Worm (Caenorhabditis elegans) whole organism, L4 larva: ENCODE results near the gene amdh-1.

Experiments used
- F10B5.3 ChIP-seq: sonication (generic microtip); optimal IDR thresholded peaks from 2 replicates; lab custom pipeline; 2016; ENCODE audit warnings: mild to moderate bottlenecking, missing genetic modification characterization, missing compliant biosample characterization
- F26F4.8 ChIP-seq: fragments of 200-800 bp; sonication (Bioruptor generic); conservative IDR thresholded peaks from 2 replicates; pipeline ENCODE4 v1.3.6; 2022; ENCODE audit warnings: missing genetic modification characterization, missing compliant biosample characterization
- R02D3.7 ChIP-seq: fragments of 150-350 bp; sonication (generic microtip); optimal IDR thresholded peaks from 3 replicates; lab custom pipeline; 2014; ENCODE audit warnings: missing biosample characterization, missing genetic modification characterization
- T20F7.1 ChIP-seq: fragments of 200-800 bp; sonication (Bioruptor generic); optimal IDR thresholded peaks from 2 replicates; lab custom pipeline; 2018; ENCODE audit warnings: mild to moderate bottlenecking, missing genetic modification characterization, missing compliant biosample characterization
- T26A8.4 ChIP-seq: fragments of 200-800 bp; sonication (Bioruptor generic); IDR thresholded peaks from 2 replicates; pipeline ENCODE4 v1.3.6; 2022; ENCODE audit warnings: missing genetic modification characterization, missing compliant biosample characterization
- Y75B8A.6 ChIP-seq: fragments of 200-800 bp; sonication (Bioruptor generic); IDR thresholded peaks from 2 replicates; pipeline ENCODE4 v1.3.6; 2022; ENCODE audit warnings: missing genetic modification reagents, missing genetic modification characterization, missing compliant biosample characterization
- ZK546.5 ChIP-seq, 2 experiments: sonication (generic microtip); optimal IDR thresholded peaks; 2 replicates each; lab custom pipeline; 2017; ENCODE audit warnings: missing biosample characterization in 2 of 2, missing genetic modification characterization in 2 of 2
- aha-1 ChIP-seq: fragments of 150-350 bp; peaks from one replicate; lab custom pipeline; 2014; ENCODE audit warnings: missing biosample characterization, missing genetic modification characterization
- ama-1 ChIP-seq: fragments of 150-350 bp; optimal IDR thresholded peaks from 2 replicates; lab custom pipeline; 2014; ENCODE audit warnings: inconsistent platforms, mixed read lengths
- attf-4 ChIP-seq: sonication (generic microtip); optimal IDR thresholded peaks from 3 replicates; lab custom pipeline; 2017; ENCODE audit warnings: missing biosample characterization, missing genetic modification characterization
- ceh-20 ChIP-seq: fragments of 200-800 bp; sonication (Bioruptor generic); IDR thresholded peaks from 2 replicates; pipeline ENCODE4 v1.3.6; 2022; ENCODE audit warnings: missing genetic modification reagents, missing genetic modification characterization, missing compliant biosample characterization
- ceh-28 ChIP-seq: fragments of 150-350 bp; optimal IDR thresholded peaks from 2 replicates; lab custom pipeline; 2014; ENCODE audit warnings: missing biosample characterization, missing genetic modification reagents, missing genetic modification characterization
- ceh-62 ChIP-seq: sonication (generic microtip); optimal IDR thresholded peaks from 2 replicates; lab custom pipeline; 2017; ENCODE audit warnings: missing biosample characterization, missing genetic modification characterization
- cey-2 ChIP-seq: sonication (generic microtip); optimal IDR thresholded peaks from 3 replicates; lab custom pipeline; 2017; ENCODE audit warnings: missing genetic modification characterization, mild to moderate bottlenecking, missing compliant biosample characterization, antibody characterized with exemption, borderline replicate concordance; ENCODE audit not compliant: insufficient read depth
- ctbp-1 ChIP-seq: fragments of 200-800 bp; sonication (Bioruptor generic); IDR thresholded peaks from 2 replicates; pipeline ENCODE4 v1.3.6; 2022; ENCODE audit warnings: missing genetic modification reagents, missing genetic modification characterization, missing compliant biosample characterization
- daf-8 ChIP-seq: fragments of 200-800 bp; sonication (Bioruptor generic); IDR thresholded peaks from 2 replicates; pipeline ENCODE4 v1.3.6; 2022; ENCODE audit warnings: missing genetic modification characterization, missing compliant biosample characterization
- dmd-8 ChIP-seq: fragments of 200-800 bp; sonication (Bioruptor generic); IDR thresholded peaks from 2 replicates; pipeline ENCODE4 v1.3.6; 2022; ENCODE audit warnings: missing genetic modification characterization, missing compliant biosample characterization
- duxl-1 ChIP-seq: sonication (generic microtip); optimal IDR thresholded peaks from 2 replicates; lab custom pipeline; 2016; ENCODE audit warnings: mild to moderate bottlenecking, missing genetic modification characterization, moderate library complexity, missing compliant biosample characterization; ENCODE audit not compliant: poor library complexity
- dve-1 ChIP-seq: sonication (generic microtip); optimal IDR thresholded peaks from 2 replicates; lab custom pipeline; 2017; ENCODE audit warnings: antibody characterized with exemption, mild to moderate bottlenecking, missing genetic modification characterization, missing compliant biosample characterization; ENCODE audit not compliant: insufficient read depth
- hlh-11 ChIP-seq: fragments of 200-800 bp; sonication (Bioruptor generic); optimal IDR thresholded peaks from 2 replicates; lab custom pipeline; 2018; ENCODE audit warnings: mild to moderate bottlenecking, missing genetic modification characterization, missing compliant biosample characterization
- hmg-1.1 ChIP-seq: fragments of 200-800 bp; sonication (Bioruptor generic); IDR thresholded peaks from 2 replicates; pipeline ENCODE4 v1.3.6; 2022; ENCODE audit warnings: missing genetic modification reagents, missing genetic modification characterization, missing compliant biosample characterization
- lim-7 ChIP-seq: fragments of 200-800 bp; sonication (Bioruptor generic); IDR thresholded peaks from 2 replicates; pipeline ENCODE4 v1.3.6; 2022; ENCODE audit warnings: missing genetic modification characterization, missing compliant biosample characterization
- lin-15B ChIP-seq: fragments of 150-350 bp; sonication (generic microtip); optimal IDR thresholded peaks from 3 replicates; lab custom pipeline; 2014; ENCODE audit warnings: missing biosample characterization, missing genetic modification characterization
- lin-29 ChIP-seq: fragments of 200-800 bp; sonication (Bioruptor generic); IDR thresholded peaks from 2 replicates; pipeline ENCODE4 v1.3.6; 2022; ENCODE audit warnings: missing genetic modification reagents, missing genetic modification characterization, missing compliant biosample characterization
- lin-39 ChIP-seq: fragments of 150-350 bp; optimal IDR thresholded peaks from 2 replicates; lab custom pipeline; 2014; ENCODE audit warnings: missing biosample characterization, missing genetic modification reagents, missing genetic modification characterization
- mes-2 ChIP-seq: sonication (generic microtip); optimal IDR thresholded peaks from 2 replicates; lab custom pipeline; 2016; ENCODE audit warnings: missing genotype, mild to moderate bottlenecking, missing genetic modification characterization, missing compliant biosample characterization; ENCODE audit not compliant: poor library complexity, severe bottlenecking
- nhr-10 ChIP-seq: fragments of 150-350 bp; optimal IDR thresholded peaks from 2 replicates; lab custom pipeline; 2014; ENCODE audit warnings: missing biosample characterization, missing genetic modification characterization
- nhr-111 ChIP-seq: fragments of 200-800 bp; sonication (Bioruptor generic); optimal IDR thresholded peaks from 2 replicates; lab custom pipeline; 2018; ENCODE audit warnings: mild to moderate bottlenecking, missing genetic modification characterization, missing compliant biosample characterization
- nhr-25 ChIP-seq: sonication (generic microtip); optimal IDR thresholded peaks from 2 replicates; lab custom pipeline; 2017; ENCODE audit warnings: missing genetic modification characterization, mild to moderate bottlenecking, missing compliant biosample characterization, antibody characterized with exemption, moderate library complexity, borderline replicate concordance; ENCODE audit not compliant: insufficient read depth
- nhr-28 ChIP-seq: fragments of 150-350 bp; optimal IDR thresholded peaks from 2 replicates; lab custom pipeline; 2014; ENCODE audit warnings: missing biosample characterization, missing genetic modification characterization
- nhr-41 ChIP-seq: fragments of 200-800 bp; sonication (Bioruptor generic); IDR thresholded peaks from 2 replicates; pipeline ENCODE4 v1.3.6; 2022; ENCODE audit warnings: missing genetic modification reagents, missing genetic modification characterization, missing compliant biosample characterization
- nhr-48 ChIP-seq: sonication (generic microtip); optimal IDR thresholded peaks from 2 replicates; lab custom pipeline; 2016; ENCODE audit warnings: mild to moderate bottlenecking, missing genetic modification characterization, missing compliant biosample characterization
- nhr-76 ChIP-seq: fragments of 150-350 bp; optimal IDR thresholded peaks from 2 replicates; lab custom pipeline; 2014; ENCODE audit warnings: missing biosample characterization, missing genetic modification characterization
- nhr-77 ChIP-seq: fragments of 150-350 bp; optimal IDR thresholded peaks from 2 replicates; lab custom pipeline; 2014; ENCODE audit warnings: missing biosample characterization, missing genetic modification characterization
- pha-4 ChIP-seq, 2 experiments: fragments of 150-350 bp in 1 of 2; fragments of 200-800 bp in 1 of 2; sonication (Bioruptor generic) in 1 of 2; IDR thresholded peaks in 1 of 2; optimal IDR thresholded peaks in 1 of 2; 2 replicates each; pipeline versions ENCODE4 v1.3.6 to Lab custom; 2014 to 2022; ENCODE audit warnings: missing genetic modification characterization in 2 of 2, missing genetic modification reagents in 2 of 2, missing biosample characterization in 1 of 2, missing compliant biosample characterization in 1 of 2
- rbr-2 ChIP-seq: sonication (generic microtip); optimal IDR thresholded peaks from 2 replicates; lab custom pipeline; 2016; ENCODE audit warnings: missing genotype, missing genetic modification characterization, missing compliant biosample characterization
- saeg-2 ChIP-seq: fragments of 200-800 bp; sonication (Bioruptor generic); IDR thresholded peaks from 2 replicates; pipeline ENCODE4 v1.3.6; 2022; ENCODE audit warnings: missing genetic modification reagents, missing genetic modification characterization, missing compliant biosample characterization
- set-16 ChIP-seq: fragments of 200-800 bp; sonication (Bioruptor generic); IDR thresholded peaks from 2 replicates; pipeline ENCODE4 v1.3.6; 2022; ENCODE audit warnings: missing genetic modification reagents, missing genetic modification characterization, missing compliant biosample characterization
- snpc-1.2 ChIP-seq: fragments of 200-800 bp; sonication (Bioruptor generic); IDR thresholded peaks from 2 replicates; pipeline ENCODE4 v1.3.6; 2022; ENCODE audit warnings: missing genetic modification reagents, missing genetic modification characterization, missing compliant biosample characterization
- spr-1 ChIP-seq: sonication (generic microtip); optimal IDR thresholded peaks from 2 replicates; lab custom pipeline; 2016; ENCODE audit warnings: mild to moderate bottlenecking, missing genetic modification characterization, missing compliant biosample characterization
- spr-3 ChIP-seq: fragments of 200-800 bp; sonication (Bioruptor generic); optimal IDR thresholded peaks from 2 replicates; lab custom pipeline; 2018; ENCODE audit warnings: mild to moderate bottlenecking, missing genetic modification characterization, missing compliant biosample characterization
- tag-97 ChIP-seq: fragments of 200-800 bp; sonication (Bioruptor generic); IDR thresholded peaks from 2 replicates; pipeline ENCODE4 v1.3.6; 2022; ENCODE audit warnings: missing genetic modification characterization, missing compliant biosample characterization
- tra-1 ChIP-seq: fragments of 200-800 bp; sonication (Bioruptor generic); IDR thresholded peaks from 2 replicates; pipeline ENCODE4 v1.3.6; 2022; ENCODE audit warnings: missing genetic modification reagents, missing genetic modification characterization, missing compliant biosample characterization
- unc-130 ChIP-seq: sonication (generic microtip); optimal IDR thresholded peaks from 2 replicates; lab custom pipeline; 2016; ENCODE audit warnings: missing genetic modification reagents, missing genetic modification characterization, missing compliant biosample characterization
- vab-7 ChIP-seq: fragments of 200-800 bp; sonication (Bioruptor generic); IDR thresholded peaks from 2 replicates; pipeline ENCODE4 v1.3.6; 2022; ENCODE audit warnings: missing genetic modification reagents, missing genetic modification characterization, missing compliant biosample characterization
- zip-11 ChIP-seq: fragments of 200-800 bp; sonication (Bioruptor generic); IDR thresholded peaks from 2 replicates; pipeline ENCODE4 v1.3.6; 2022; ENCODE audit warnings: missing genetic modification characterization, missing compliant biosample characterization

amdh-1 gene

ce11 chrIII:6280070-6280596 lies 28.5 kb downstream of the amdh-1 start, which contains the start of gene hmg-1.2 (continued):
- TF ChIP-seq Y75B8A.6 (GFP tag; lab: Robert Waterston, UW) (no peak), ctbp-1 (peak; percentile 63; the same call in 1 of the 2 replicates), ZK546.5 (tag; optimal IDR thresholded peaks at IDR 0.05; lab: Kevin White, UChicago) (no peak), dve-1 (tag; lab: Kevin White, UChicago) (peak; percentile 84), ceh-20 (GFP tag; lab: Robert Waterston, UW) (0 out of 2 replicates have a peak, but pooled peaks have one; percentile 44), nhr-25 (peak; percentile 7), nhr-48 (tag; lab: Kevin White, UChicago) (peak; percentile 68), R02D3.7 (no peak), hlh-11 (tag; lab: Kevin White, UChicago) (peak; percentile 97), F10B5.3 (tag; lab: Kevin White, UChicago) (peak; percentile 58), rbr-2 (tag; lab: Kevin White, UChicago) (peak; percentile 92), mes-2 (peak; percentile 66), F26F4.8 (GFP tag; lab: Robert Waterston, UW) (no peak), cey-2 (tag; lab: Kevin White, UChicago) (no peak), saeg-2 (GFP tag; lab: Robert Waterston, UW) (no peak), hmg-1.1 (GFP tag; lab: Robert Waterston, UW) (peak; percentile 92), unc-130 (GFP tag; lab: Kevin White, UChicago) (no peak), snpc-1.2 (GFP tag; lab: Robert Waterston, UW) (no peak), spr-3 (GFP tag; lab: Kevin White, UChicago) (peak; percentile 57), nhr-28 (peak; percentile 88), ceh-62 (tag; lab: Kevin White, UChicago) (no peak), nhr-76 (no peak), duxl-1 (no peak), nhr-77 (tag; lab: Kevin White, UChicago) (peak; percentile 47), zip-11 (GFP tag; lab: Robert Waterston, UW) (no peak), nhr-111 (GFP tag; lab: Kevin White, UChicago) (no peak), ceh-28 (tag; lab: Kevin White, UChicago) (no peak), pha-4 (GFP tag; IDR thresholded peaks at IDR 0.05; lab: Robert Waterston, UW) (peak; percentile 67), pha-4 (tag; optimal IDR thresholded peaks at IDR 0.05; lab: Kevin White, UChicago) (peak; percentile 20), lim-7 (GFP tag; lab: Robert Waterston, UW) (no peak), nhr-41 (no peak), daf-8 (GFP tag; lab: Robert Waterston, UW) (no peak), ama-1 (lab: Kevin White, UChicago) (peak; percentile 67), aha-1 (peak; percentile 91), tra-1 (0 out of 2 replicates have a peak, but pooled peaks have one; percentile 58), nhr-10 (tag; lab: Kevin White, UChicago) (peak; percentile 75), lin-15B (tag; lab: Kevin White, UChicago) (no peak), T20F7.1 (GFP tag; lab: Kevin White, UChicago) (peak; percentile 59), set-16 (peak; percentile 31; the same call in 1 of the 2 replicates), lin-39 (no peak), attf-4 (tag; lab: Kevin White, UChicago) (no peak), tag-97 (GFP tag; lab: Robert Waterston, UW) (no peak), spr-1 (tag; lab: Kevin White, UChicago) (peak; percentile 70), dmd-8 (GFP tag; lab: Robert Waterston, UW) (peak; percentile 64; the same call in 1 of the 2 replicates), lin-29 (GFP tag; lab: Robert Waterston, UW) (no peak), vab-7 (GFP tag; lab: Robert Waterston, UW) (no peak), T26A8.4 (GFP tag; lab: Robert Waterston, UW) (peak; percentile 84)
